Worm (Caenorhabditis elegans): ENCODE data around the gene srb-16.

ce11 chrII:5171610-5172009 is 20.9 kb upstream of the srb-16 start, which contains the start of gene C27D6.15:
- no peak for TF ChIP-seq pag-3 (tag; optimal IDR thresholded peaks at IDR 0.05; ENCODE audit: borderline replicate concordance, insufficient read depth)
- TF ChIP-seq pax-3 (tag; optimal IDR thresholded peaks at IDR 0.05), result no peak
- no peak for TF ChIP-seq elt-3 (tag; optimal IDR thresholded peaks at IDR 0.05)
- no peak for TF ChIP-seq sup-37 (GFP tag; optimal IDR thresholded peaks at IDR 0.05)
- TF ChIP-seq lsy-2 (tag; optimal IDR thresholded peaks at IDR 0.05), result no peak
- no peak for TF ChIP-seq aha-1 (tag; optimal IDR thresholded peaks at IDR 0.05)
- no peak for TF ChIP-seq lin-39 (tag; optimal IDR thresholded peaks at IDR 0.05)
- TF ChIP-seq nhr-90 (tag; optimal IDR thresholded peaks at IDR 0.05; ENCODE audit: poor library complexity), result no peak
- no peak for TF ChIP-seq Y116A8C.19 (tag; optimal IDR thresholded peaks at IDR 0.05; ENCODE audit: borderline replicate concordance)
- no peak for TF ChIP-seq ama-1 (optimal IDR thresholded peaks at IDR 0.05)

Data from whole organism, L1 larva.